Fruit fly (Drosophila melanogaster): ENCODE measurements around the gene PNUTS.

DNA sequence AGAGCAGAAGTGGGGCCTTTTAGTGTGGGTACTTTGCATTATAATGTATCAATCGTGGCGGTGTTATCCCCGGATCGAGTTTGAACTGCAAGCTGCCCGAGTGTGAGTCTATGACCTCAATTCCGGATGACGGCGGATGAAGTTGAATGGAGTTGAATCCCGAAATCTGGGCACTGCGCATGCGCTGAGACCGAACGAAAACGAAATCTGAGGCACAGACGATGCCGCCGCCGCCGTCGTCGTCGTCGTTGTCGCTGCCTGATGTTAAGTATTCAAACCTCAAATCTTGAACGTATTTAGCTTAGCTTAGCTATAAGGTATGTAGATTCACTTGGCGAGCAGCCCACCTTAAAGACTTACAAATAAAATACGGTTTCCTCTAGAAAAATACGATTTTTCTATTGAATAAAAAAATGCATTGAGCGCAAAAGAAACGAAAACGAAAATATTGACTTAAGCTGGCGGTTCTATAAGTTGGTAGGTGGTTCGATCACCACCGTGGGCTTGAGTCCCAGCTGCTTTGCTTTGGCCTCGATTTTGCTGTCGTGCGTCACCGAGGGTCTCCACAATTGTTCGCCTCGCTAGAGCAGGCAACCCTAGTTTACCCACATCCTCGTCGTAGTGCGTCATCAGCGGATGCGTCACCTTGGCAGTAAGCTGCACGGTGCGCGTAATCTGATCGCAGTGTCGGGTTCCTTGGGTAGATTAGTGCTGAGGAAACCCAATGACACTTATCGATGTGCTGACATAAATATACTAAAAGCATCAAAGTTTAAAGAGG, 3.6 kb downstream of the PNUTS start:
- no peak for TF ChIP-seq NC2β (GFP tag; optimal IDR thresholded peaks at IDR 0.05)
- no peak for TF ChIP-seq sim (GFP tag; IDR thresholded peaks at IDR 0.05)
- no peak for TF ChIP-seq emc (GFP tag; optimal IDR thresholded peaks at IDR 0.05)
- TF ChIP-seq CG9437 (GFP tag; optimal IDR thresholded peaks at IDR 0.05) = no peak
- TF ChIP-seq CG11398 (GFP tag; optimal IDR thresholded peaks at IDR 0.05) = no peak
- no peak for TF ChIP-seq CG13287 (GFP tag; IDR thresholded peaks at IDR 0.05; ENCODE audit: partially characterized antibody)

All from whole organism, embryonic.